Worm (Caenorhabditis elegans) whole organism, L4 larva: Measurements from ENCODE around the gene acdh-7.
A peak's percentile ranks its signal among the peaks of the same experiment; 100 is the strongest.

Experiments used
- T20F7.1 ChIP-seq: fragments of 200-800 bp; sonication (Bioruptor generic); optimal IDR thresholded peaks from 2 replicates; lab custom pipeline; 2018; ENCODE audit warnings: mild to moderate bottlenecking, missing genetic modification characterization, missing compliant biosample characterization
- Y75B8A.6 ChIP-seq: fragments of 200-800 bp; sonication (Bioruptor generic); IDR thresholded peaks from 2 replicates; pipeline ENCODE4 v1.3.6; 2022; ENCODE audit warnings: missing genetic modification reagents, missing genetic modification characterization, missing compliant biosample characterization
- ZK546.5 ChIP-seq, 2 experiments: sonication (generic microtip); optimal IDR thresholded peaks; 2 replicates each; lab custom pipeline; 2017; ENCODE audit warnings: missing biosample characterization in 2 of 2, missing genetic modification characterization in 2 of 2
- aha-1 ChIP-seq: fragments of 150-350 bp; peaks from one replicate; lab custom pipeline; 2014; ENCODE audit warnings: missing biosample characterization, missing genetic modification characterization
- ama-1 ChIP-seq: fragments of 150-350 bp; optimal IDR thresholded peaks from 2 replicates; lab custom pipeline; 2014; ENCODE audit warnings: inconsistent platforms, mixed read lengths
- ceh-20 ChIP-seq: fragments of 200-800 bp; sonication (Bioruptor generic); IDR thresholded peaks from 2 replicates; pipeline ENCODE4 v1.3.6; 2022; ENCODE audit warnings: missing genetic modification reagents, missing genetic modification characterization, missing compliant biosample characterization
- ceh-44 ChIP-seq: fragments of 200-800 bp; sonication (Bioruptor generic); IDR thresholded peaks from 2 replicates; pipeline ENCODE4 v1.3.6; 2022; ENCODE audit warnings: missing genetic modification reagents, missing genetic modification characterization, missing compliant biosample characterization
- ceh-62 ChIP-seq: sonication (generic microtip); optimal IDR thresholded peaks from 2 replicates; lab custom pipeline; 2017; ENCODE audit warnings: missing biosample characterization, missing genetic modification characterization
- ceh-82 ChIP-seq: sonication (generic microtip); optimal IDR thresholded peaks from 2 replicates; lab custom pipeline; 2017; ENCODE audit warnings: missing biosample characterization, missing genetic modification characterization
- cey-2 ChIP-seq: sonication (generic microtip); optimal IDR thresholded peaks from 3 replicates; lab custom pipeline; 2017; ENCODE audit warnings: missing genetic modification characterization, mild to moderate bottlenecking, missing compliant biosample characterization, antibody characterized with exemption, borderline replicate concordance; ENCODE audit not compliant: insufficient read depth
- daf-12 ChIP-seq: fragments of 150-350 bp; optimal IDR thresholded peaks from 2 replicates; lab custom pipeline; 2014; ENCODE audit warnings: missing biosample characterization, missing genetic modification reagents, missing genetic modification characterization
- daf-16 ChIP-seq, 3 experiments: sonication (generic microtip); optimal IDR thresholded peaks; 2 replicates each; lab custom pipeline; 2016 to 2017; ENCODE audit warnings: missing genetic modification characterization in 3 of 3, missing genetic modification reagents in 3 of 3, mild to moderate bottlenecking in 2 of 3, missing compliant biosample characterization in 2 of 3, missing biosample characterization in 1 of 3, moderate library complexity in 1 of 3
- dmd-8 ChIP-seq: fragments of 200-800 bp; sonication (Bioruptor generic); IDR thresholded peaks from 2 replicates; pipeline ENCODE4 v1.3.6; 2022; ENCODE audit warnings: missing genetic modification characterization, missing compliant biosample characterization
- dmd-9 ChIP-seq: fragments of 200-800 bp; sonication (Bioruptor generic); IDR thresholded peaks from 2 replicates; pipeline ENCODE4 v1.3.6; 2022; ENCODE audit warnings: missing genetic modification reagents, missing genetic modification characterization, missing compliant biosample characterization
- egl-27 ChIP-seq: sonication (generic microtip); optimal IDR thresholded peaks from 3 replicates; lab custom pipeline; 2017; ENCODE audit warnings: missing biosample characterization, missing genetic modification reagents, missing genetic modification characterization
- fkh-10 ChIP-seq: fragments of 150-350 bp; optimal IDR thresholded peaks from 2 replicates; lab custom pipeline; 2014; ENCODE audit warnings: missing biosample characterization, missing genetic modification reagents, missing genetic modification characterization
- lim-7 ChIP-seq: fragments of 200-800 bp; sonication (Bioruptor generic); IDR thresholded peaks from 2 replicates; pipeline ENCODE4 v1.3.6; 2022; ENCODE audit warnings: missing genetic modification characterization, missing compliant biosample characterization
- lin-13 ChIP-seq: fragments of 150-350 bp; optimal IDR thresholded peaks from 2 replicates; lab custom pipeline; 2014; ENCODE audit warnings: missing biosample characterization, missing genetic modification reagents, missing genetic modification characterization
- lin-29 ChIP-seq: fragments of 200-800 bp; sonication (Bioruptor generic); IDR thresholded peaks from 2 replicates; pipeline ENCODE4 v1.3.6; 2022; ENCODE audit warnings: missing genetic modification reagents, missing genetic modification characterization, missing compliant biosample characterization
- lir-3 ChIP-seq: sonication (generic microtip); optimal IDR thresholded peaks from 2 replicates; lab custom pipeline; 2016; ENCODE audit warnings: mild to moderate bottlenecking, missing genetic modification characterization, missing compliant biosample characterization
- madf-5 ChIP-seq, 2 experiments: fragments of 200-800 bp; sonication (Bioruptor generic); IDR thresholded peaks; 2 replicates each; pipeline ENCODE4 v1.3.6; 2022; ENCODE audit warnings: missing compliant biosample characterization in 2 of 2, missing genetic modification characterization in 2 of 2
- madf-9 ChIP-seq: fragments of 200-800 bp; sonication (Bioruptor generic); conservative IDR thresholded peaks from 2 replicates; pipeline ENCODE4 v1.3.6; 2022; ENCODE audit warnings: missing genetic modification reagents, missing genetic modification characterization, missing compliant biosample characterization
- mdl-1 ChIP-seq, 2 experiments: fragments of 150-350 bp in 1 of 2; sonication (generic microtip) in 1 of 2; optimal IDR thresholded peaks; 2 replicates each; lab custom pipeline; 2014 to 2017; ENCODE audit warnings: missing biosample characterization in 2 of 2, missing genetic modification characterization in 2 of 2
- mdt-29 ChIP-seq: fragments of 200-800 bp; sonication (Bioruptor generic); IDR thresholded peaks from 2 replicates; pipeline ENCODE4 v1.3.6; 2022; ENCODE audit warnings: missing genetic modification reagents, missing genetic modification characterization, missing compliant biosample characterization
- mep-1 ChIP-seq: fragments of 150-350 bp; sonication (generic microtip); optimal IDR thresholded peaks from 3 replicates; lab custom pipeline; 2014; ENCODE audit warnings: missing biosample characterization, missing genetic modification characterization
- mes-2 ChIP-seq: sonication (generic microtip); optimal IDR thresholded peaks from 2 replicates; lab custom pipeline; 2016; ENCODE audit warnings: missing genotype, mild to moderate bottlenecking, missing genetic modification characterization, missing compliant biosample characterization; ENCODE audit not compliant: poor library complexity, severe bottlenecking
- mxl-3 ChIP-seq: fragments of 200-800 bp; sonication (Bioruptor generic); optimal IDR thresholded peaks from 2 replicates; lab custom pipeline; 2018; ENCODE audit warnings: mild to moderate bottlenecking, missing genetic modification characterization, missing compliant biosample characterization
- nhr-11 ChIP-seq: fragments of 150-350 bp; optimal IDR thresholded peaks from 2 replicates; lab custom pipeline; 2014; ENCODE audit warnings: missing biosample characterization, missing genetic modification characterization
- nhr-77 ChIP-seq: fragments of 150-350 bp; optimal IDR thresholded peaks from 2 replicates; lab custom pipeline; 2014; ENCODE audit warnings: missing biosample characterization, missing genetic modification characterization
- pha-4 ChIP-seq, 2 experiments: fragments of 150-350 bp in 1 of 2; fragments of 200-800 bp in 1 of 2; sonication (Bioruptor generic) in 1 of 2; IDR thresholded peaks in 1 of 2; optimal IDR thresholded peaks in 1 of 2; 2 replicates each; pipeline versions ENCODE4 v1.3.6 to Lab custom; 2014 to 2022; ENCODE audit warnings: missing genetic modification characterization in 2 of 2, missing genetic modification reagents in 2 of 2, missing biosample characterization in 1 of 2, missing compliant biosample characterization in 1 of 2
- rbr-2 ChIP-seq: sonication (generic microtip); optimal IDR thresholded peaks from 2 replicates; lab custom pipeline; 2016; ENCODE audit warnings: missing genotype, missing genetic modification characterization, missing compliant biosample characterization
- set-16 ChIP-seq: fragments of 200-800 bp; sonication (Bioruptor generic); IDR thresholded peaks from 2 replicates; pipeline ENCODE4 v1.3.6; 2022; ENCODE audit warnings: missing genetic modification reagents, missing genetic modification characterization, missing compliant biosample characterization
- snpc-4 ChIP-seq: fragments of 150-350 bp; optimal IDR thresholded peaks from 2 replicates; lab custom pipeline; 2014; ENCODE audit warnings: missing biosample characterization, missing genetic modification characterization
- spr-3 ChIP-seq: fragments of 200-800 bp; sonication (Bioruptor generic); optimal IDR thresholded peaks from 2 replicates; lab custom pipeline; 2018; ENCODE audit warnings: mild to moderate bottlenecking, missing genetic modification characterization, missing compliant biosample characterization
- unc-62 ChIP-seq, 3 experiments: fragments of 150-350 bp in 1 of 3; sonication (generic microtip); optimal IDR thresholded peaks in 2 of 3; peaks in 1 of 3; 1 replicate in 1 of 3; 2 replicates in 2 of 3; lab custom pipeline; 2014 to 2017; ENCODE audit warnings: missing biosample characterization in 3 of 3, missing genetic modification characterization in 3 of 3, missing genetic modification reagents in 3 of 3, missing genotype in 1 of 3
- zip-2 ChIP-seq: fragments of 150-350 bp; optimal IDR thresholded peaks from 2 replicates; lab custom pipeline; 2014; ENCODE audit warnings: missing biosample characterization, missing genetic modification characterization

Gene acdh-7

ce11 chrX:17216178-17216577 lies 727 bp downstream of the acdh-7 start (continued):
- TF ChIP-seq dmd-8 (GFP tag; lab: Robert Waterston, UW) = no peak
- no peak for TF ChIP-seq unc-62 (GFP tag; optimal IDR thresholded peaks at IDR 0.05 in 1 of 2; lab: Kevin White, UChicago)
- TF ChIP-seq unc-62 (tag; optimal IDR thresholded peaks at IDR 0.05; lab: Kevin White, UChicago) = no peak
- TF ChIP-seq nhr-77 (tag; lab: Kevin White, UChicago) = no peak
- no peak for TF ChIP-seq T20F7.1 (GFP tag; lab: Kevin White, UChicago)
- TF ChIP-seq dmd-9 (GFP tag; lab: Robert Waterston, UW) = no peak
- TF ChIP-seq mdl-1 (tag; optimal IDR thresholded peaks at IDR 0.05; lab: Kevin White, UChicago) = peak; percentile 71 to 88
- TF ChIP-seq mes-2 = peak; percentile 0
- no peak for TF ChIP-seq rbr-2 (tag; lab: Kevin White, UChicago)
- peak; percentile 11 for TF ChIP-seq mep-1 (tag; lab: Kevin White, UChicago)
- no peak for TF ChIP-seq ceh-62 (tag; lab: Kevin White, UChicago)
- TF ChIP-seq nhr-11 (tag; lab: Kevin White, UChicago) = peak; percentile 86
- no peak for TF ChIP-seq ceh-82
- TF ChIP-seq zip-2 = no peak
- TF ChIP-seq madf-5 (GFP tag; IDR thresholded peaks at IDR 0.05; lab: Robert Waterston, UW) = no peak
- TF ChIP-seq ceh-44 (GFP tag; lab: Robert Waterston, UW) = no peak
- TF ChIP-seq lin-13 (GFP tag; lab: Kevin White, UChicago) = no peak

- TF ChIP-seq aha-1 (tag; lab: Kevin White, UChicago) = peak; percentile 59
- no peak for TF ChIP-seq madf-9
- no peak for TF ChIP-seq mxl-3
- peak; percentile 61 for TF ChIP-seq set-16
- TF ChIP-seq pha-4 (GFP tag; IDR thresholded peaks at IDR 0.05; lab: Robert Waterston, UW) = peak; percentile 7; the same call in 1 of the 2 replicates
- TF ChIP-seq pha-4 (tag; optimal IDR thresholded peaks at IDR 0.05; lab: Kevin White, UChicago) = no peak
- no peak for TF ChIP-seq lin-29
- no peak for TF ChIP-seq ceh-62 (tag; lab: Kevin White, UChicago)
- TF ChIP-seq lin-13 (GFP tag; lab: Kevin White, UChicago) = no peak
- TF ChIP-seq dmd-9 (GFP tag; lab: Robert Waterston, UW) = peak; percentile 40; the same call in 1 of the 2 replicates
- no peak for TF ChIP-seq snpc-4 (tag; lab: Kevin White, UChicago)
Observed at ce11 chrX:17215753-17216152, 1.2 kb downstream of the acdh-7 start.

- TF ChIP-seq ama-1 (lab: Kevin White, UChicago) (peak; percentile 23), daf-16 (GFP tag; optimal IDR thresholded peaks at IDR 0.05; lab: Kevin White, UChicago) (no peak), daf-16 (tag; optimal IDR thresholded peaks at IDR 0.05; lab: Kevin White, UChicago) (peak; percentile 3), daf-12 (no peak)
- TF ChIP-seq, all 104 proteins: peak for 2
Observed at ce11 chrX:17214803-17215202, 2.1 kb downstream of the acdh-7 start, which contains the start of gene acdh-10. Gene acdh-10, minus strand, starts transcription at chrX:17214903.

ce11 chrX:17211513-17211912 lies 5.4 kb downstream of the acdh-7 start:
- TF ChIP-seq cey-2 (tag; lab: Kevin White, UChicago) (no peak), egl-27 (tag; lab: Kevin White, UChicago) (no peak), fkh-10 (no peak), T20F7.1 (GFP tag; lab: Kevin White, UChicago) (no peak), mdt-29 (GFP tag; lab: Robert Waterston, UW) (no peak), ZK546.5 (tag; optimal IDR thresholded peaks at IDR 0.05; lab: Kevin White, UChicago) (no peak), ceh-82 (no peak)

- TF ChIP-seq spr-3 (no peak), Y75B8A.6 (GFP tag; lab: Robert Waterston, UW) (no peak), mep-1 (tag; lab: Kevin White, UChicago) (no peak), lim-7 (GFP tag; lab: Robert Waterston, UW) (no peak), lir-3 (tag; lab: Kevin White, UChicago) (no peak), daf-16 (GFP tag; optimal IDR thresholded peaks at IDR 0.05; lab: Kevin White, UChicago) (no peak), daf-16 (tag; optimal IDR thresholded peaks at IDR 0.05; lab: Kevin White, UChicago) (no peak), ceh-20 (no peak), lin-29 (no peak), aha-1 (tag; lab: Kevin White, UChicago) (peak; percentile 83)
Observed at ce11 chrX:17209265-17209664, 7.6 kb downstream of the acdh-7 start, which contains the start of gene T08G2.2. Gene T08G2.2, minus strand, starts transcription at chrX:17209365.
